Worm (Caenorhabditis elegans) whole organism, midembryonic: Measurements from ENCODE around the gene Y54G2A.12.

Experiments used
- T22C8.4 ChIP-seq: fragments of 200-800 bp; sonication (Bioruptor generic); IDR thresholded peaks from 2 replicates; pipeline ENCODE4 v1.3.6; 2022; ENCODE audit warnings: missing genetic modification characterization, missing compliant biosample characterization
- cog-1 ChIP-seq: sonication (generic microtip); optimal IDR thresholded peaks from 2 replicates; lab custom pipeline; 2016; ENCODE audit warnings: missing genetic modification characterization, missing compliant biosample characterization
- ztf-23 ChIP-seq: fragments of 200-800 bp; sonication (Bioruptor generic); IDR thresholded peaks from 2 replicates; pipeline ENCODE4 v1.3.6; 2022; ENCODE audit warnings: missing genetic modification reagents, missing genetic modification characterization, missing compliant biosample characterization
- ztf-29 ChIP-seq: fragments of 200-800 bp; sonication (Bioruptor generic); IDR thresholded peaks from 2 replicates; pipeline ENCODE4 v1.3.6; 2022; ENCODE audit warnings: missing genetic modification reagents, missing genetic modification characterization, missing compliant biosample characterization

DNA sequence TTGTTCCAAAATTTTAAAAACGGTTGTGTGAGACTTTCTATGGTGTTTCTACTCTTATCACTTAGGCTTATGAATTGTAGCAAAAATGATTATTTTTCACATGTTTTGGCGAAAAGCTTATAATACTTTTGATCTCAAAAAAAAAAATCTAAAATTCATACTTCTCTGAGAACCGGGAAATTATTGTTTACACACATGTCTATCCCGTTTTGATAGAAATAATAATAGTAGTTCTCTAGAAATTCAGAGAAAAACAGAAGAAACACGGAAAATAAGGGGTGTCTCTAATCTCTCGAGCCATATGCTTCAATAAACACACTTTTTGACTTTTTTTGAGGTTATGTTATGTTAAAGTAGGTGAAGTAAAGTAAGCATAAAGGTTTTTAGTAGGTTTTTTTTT lies 32.0 kb downstream of the Y54G2A.12 start:
- no peak for TF ChIP-seq ztf-23
- TF ChIP-seq cog-1 (tag; lab: Kevin White, UChicago): no peak
- no peak for TF ChIP-seq T22C8.4 (GFP tag; lab: Robert Waterston, UW)
- no peak for TF ChIP-seq ztf-29 (GFP tag; lab: Robert Waterston, UW)
